Worm (Caenorhabditis elegans) whole organism, L2 larva: ENCODE results near the gene gcy-32.
A peak's percentile ranks its signal among the peaks of the same experiment; 100 is the strongest.

Experiments used
- C34F6.9 ChIP-seq: fragments of 150-350 bp; optimal IDR thresholded peaks from 2 replicates; lab custom pipeline; 2014; ENCODE audit warnings: missing biosample characterization, missing genetic modification characterization
- F13H6.1 ChIP-seq: sonication (generic microtip); optimal IDR thresholded peaks from 2 replicates; lab custom pipeline; 2016; ENCODE audit warnings: missing genetic modification characterization, missing compliant biosample characterization
- R02D3.7 ChIP-seq: fragments of 150-350 bp; optimal IDR thresholded peaks from 2 replicates; lab custom pipeline; 2014; ENCODE audit warnings: missing biosample characterization, missing genetic modification characterization
- Y55F3AM.14 ChIP-seq: fragments of 200-800 bp; sonication (Bioruptor generic); optimal IDR thresholded peaks from 2 replicates; lab custom pipeline; 2018; ENCODE audit warnings: mild to moderate bottlenecking, missing genetic modification characterization, missing compliant biosample characterization
- ZK546.5 ChIP-seq: sonication (generic microtip); optimal IDR thresholded peaks from 2 replicates; lab custom pipeline; 2017; ENCODE audit warnings: missing biosample characterization, missing genetic modification characterization
- alr-1 ChIP-seq: fragments of 150-350 bp; optimal IDR thresholded peaks from 2 replicates; lab custom pipeline; 2014; ENCODE audit warnings: missing biosample characterization, missing genetic modification characterization
- aly-2 ChIP-seq: fragments of 150-350 bp; optimal IDR thresholded peaks from 2 replicates; lab custom pipeline; 2014; ENCODE audit warnings: missing biosample characterization, missing genetic modification characterization
- ama-1 ChIP-seq: fragments of 150-350 bp; optimal IDR thresholded peaks from 2 replicates; lab custom pipeline; 2018; ENCODE audit warnings: inconsistent platforms
- blmp-1 ChIP-seq: sonication (generic microtip); optimal IDR thresholded peaks from 2 replicates; lab custom pipeline; 2017; ENCODE audit warnings: missing genetic modification characterization, mild to moderate bottlenecking, missing compliant biosample characterization, antibody characterized with exemption, moderate library complexity; ENCODE audit not compliant: insufficient read depth
- ceh-16 ChIP-seq: fragments of 150-350 bp; optimal IDR thresholded peaks from 2 replicates; lab custom pipeline; 2014; ENCODE audit warnings: missing biosample characterization, missing genetic modification characterization
- ceh-82 ChIP-seq: fragments of 150-350 bp; optimal IDR thresholded peaks from 2 replicates; lab custom pipeline; 2014; ENCODE audit warnings: missing biosample characterization, missing genetic modification characterization
- crh-2 ChIP-seq: sonication (generic microtip); optimal IDR thresholded peaks from 2 replicates; lab custom pipeline; 2017; ENCODE audit warnings: missing biosample characterization, missing genetic modification characterization
- dmd-4 ChIP-seq: sonication (generic microtip); optimal IDR thresholded peaks from 2 replicates; lab custom pipeline; 2017; ENCODE audit warnings: missing biosample characterization, missing genetic modification characterization
- egl-27 ChIP-seq: sonication (generic microtip); optimal IDR thresholded peaks from 3 replicates; lab custom pipeline; 2017; ENCODE audit warnings: missing biosample characterization, missing genetic modification reagents, missing genetic modification characterization
- elt-1 ChIP-seq: fragments of 150-350 bp; optimal IDR thresholded peaks from 2 replicates; lab custom pipeline; 2014; ENCODE audit warnings: missing biosample characterization, missing genetic modification characterization
- elt-3 ChIP-seq: sonication (generic microtip); optimal IDR thresholded peaks from 2 replicates; lab custom pipeline; 2017; ENCODE audit warnings: missing biosample characterization, missing genetic modification characterization
- fos-1 ChIP-seq: fragments of 150-350 bp; optimal IDR thresholded peaks from 2 replicates; lab custom pipeline; 2014; ENCODE audit warnings: missing biosample characterization, missing genetic modification characterization
- gmeb-1 ChIP-seq: fragments of 150-350 bp; optimal IDR thresholded peaks from 2 replicates; lab custom pipeline; 2014; ENCODE audit warnings: missing biosample characterization, missing genetic modification characterization
- lin-11 ChIP-seq: fragments of 150-350 bp; sonication (generic microtip); optimal IDR thresholded peaks from 2 replicates; lab custom pipeline; 2014; ENCODE audit warnings: missing biosample characterization, missing genetic modification characterization, inconsistent platforms, mixed read lengths
- lin-13 ChIP-seq: fragments of 150-350 bp; optimal IDR thresholded peaks from 2 replicates; lab custom pipeline; 2014; ENCODE audit warnings: missing biosample characterization, missing genetic modification reagents, missing genetic modification characterization
- lin-39 ChIP-seq: fragments of 150-350 bp; optimal IDR thresholded peaks from 2 replicates; lab custom pipeline; 2014; ENCODE audit warnings: missing biosample characterization, missing genetic modification reagents, missing genetic modification characterization
- lsy-2 ChIP-seq, 2 experiments: fragments of 150-350 bp in 1 of 2; sonication (generic microtip) in 1 of 2; optimal IDR thresholded peaks; 2 replicates each; lab custom pipeline; 2014 to 2017; ENCODE audit warnings: missing biosample characterization in 2 of 2, missing genetic modification characterization in 2 of 2
- mab-5 ChIP-seq: fragments of 150-350 bp; optimal IDR thresholded peaks from 2 replicates; lab custom pipeline; 2014; ENCODE audit warnings: missing biosample characterization, missing genetic modification characterization
- mbf-1 ChIP-seq: sonication (generic microtip); optimal IDR thresholded peaks from 2 replicates; lab custom pipeline; 2017; ENCODE audit warnings: missing biosample characterization, missing genetic modification characterization
- mdl-1 ChIP-seq, 2 experiments: fragments of 150-350 bp in 1 of 2; sonication (generic microtip) in 1 of 2; optimal IDR thresholded peaks; 2 replicates each; lab custom pipeline; 2017; ENCODE audit warnings: missing biosample characterization in 2 of 2, missing genetic modification characterization in 2 of 2
- nhr-10 ChIP-seq: sonication (generic microtip); optimal IDR thresholded peaks from 2 replicates; lab custom pipeline; 2017; ENCODE audit warnings: missing biosample characterization, missing genetic modification characterization
- nhr-11 ChIP-seq: fragments of 150-350 bp; optimal IDR thresholded peaks from 2 replicates; lab custom pipeline; 2014; ENCODE audit warnings: missing biosample characterization, missing genetic modification characterization
- nhr-12 ChIP-seq: fragments of 150-350 bp; optimal IDR thresholded peaks from 2 replicates; lab custom pipeline; 2014; ENCODE audit warnings: missing biosample characterization, missing genetic modification characterization
- nhr-129 ChIP-seq: fragments of 150-350 bp; optimal IDR thresholded peaks from 2 replicates; lab custom pipeline; 2014; ENCODE audit warnings: missing biosample characterization, missing genetic modification characterization
- nhr-21 ChIP-seq: fragments of 150-350 bp; optimal IDR thresholded peaks from 2 replicates; lab custom pipeline; 2014; ENCODE audit warnings: missing biosample characterization, missing genetic modification characterization
- nhr-23 ChIP-seq: fragments of 150-350 bp; optimal IDR thresholded peaks from 2 replicates; lab custom pipeline; 2014; ENCODE audit warnings: missing biosample characterization, missing genetic modification reagents, missing genetic modification characterization
- nhr-237 ChIP-seq: fragments of 150-350 bp; optimal IDR thresholded peaks from 2 replicates; lab custom pipeline; 2014; ENCODE audit warnings: missing biosample characterization, missing genetic modification characterization
- nhr-25 ChIP-seq: fragments of 150-350 bp; sonication (generic microtip); optimal IDR thresholded peaks from 3 replicates; lab custom pipeline; 2014; ENCODE audit warnings: missing biosample characterization, missing genetic modification characterization
- nhr-6 ChIP-seq: fragments of 150-350 bp; optimal IDR thresholded peaks from 2 replicates; lab custom pipeline; 2014; ENCODE audit warnings: missing biosample characterization, missing genetic modification characterization
- nhr-77 ChIP-seq: fragments of 150-350 bp; optimal IDR thresholded peaks from 2 replicates; lab custom pipeline; 2014; ENCODE audit warnings: missing biosample characterization, missing genetic modification characterization
- peb-1 ChIP-seq: fragments of 150-350 bp; optimal IDR thresholded peaks from 2 replicates; lab custom pipeline; 2014; ENCODE audit warnings: missing biosample characterization, missing genetic modification characterization
- sem-4 ChIP-seq: fragments of 150-350 bp; optimal IDR thresholded peaks from 2 replicates; lab custom pipeline; 2014; ENCODE audit warnings: missing biosample characterization, missing genetic modification reagents, missing genetic modification characterization
- skn-1 ChIP-seq: sonication (generic microtip); optimal IDR thresholded peaks from 2 replicates; lab custom pipeline; 2017; ENCODE audit warnings: missing biosample characterization, missing genetic modification characterization
- sma-3 ChIP-seq: sonication (generic microtip); optimal IDR thresholded peaks from 2 replicates; lab custom pipeline; 2016; ENCODE audit warnings: missing genetic modification reagents, missing genetic modification characterization, missing compliant biosample characterization
- sma-9 ChIP-seq, 2 experiments: fragments of 150-350 bp in 1 of 2; sonication (generic microtip) in 1 of 2; optimal IDR thresholded peaks; 2 replicates each; lab custom pipeline; 2014 to 2016; ENCODE audit warnings: missing genetic modification characterization in 2 of 2, mild to moderate bottlenecking in 1 of 2, missing biosample characterization in 1 of 2, missing compliant biosample characterization in 1 of 2, missing genetic modification reagents in 1 of 2, moderate library complexity in 1 of 2
- snpc-4 ChIP-seq: fragments of 150-350 bp; optimal IDR thresholded peaks from 2 replicates; lab custom pipeline; 2014; ENCODE audit warnings: missing biosample characterization, missing genetic modification characterization
- unc-39 ChIP-seq: fragments of 150-350 bp; optimal IDR thresholded peaks from 2 replicates; lab custom pipeline; 2014; ENCODE audit warnings: missing biosample characterization, missing genetic modification characterization
- unc-55 ChIP-seq: fragments of 150-350 bp; sonication (generic microtip); optimal IDR thresholded peaks from 3 replicates; lab custom pipeline; 2014; ENCODE audit warnings: missing biosample characterization, missing genetic modification reagents, missing genetic modification characterization
- unc-62 ChIP-seq: fragments of 150-350 bp; optimal IDR thresholded peaks from 2 replicates; lab custom pipeline; 2014; ENCODE audit warnings: missing biosample characterization, missing genetic modification reagents, missing genetic modification characterization
- zag-1 ChIP-seq: fragments of 150-350 bp; optimal IDR thresholded peaks from 2 replicates; lab custom pipeline; 2014; ENCODE audit warnings: missing biosample characterization, missing genetic modification characterization
- ztf-1 ChIP-seq: fragments of 200-800 bp; sonication (Bioruptor generic); conservative IDR thresholded peaks from 2 replicates; pipeline ENCODE4 v1.3.6; 2022; ENCODE audit warnings: missing genetic modification characterization, missing compliant biosample characterization
- ztf-11 ChIP-seq: sonication (generic microtip); optimal IDR thresholded peaks from 2 replicates; lab custom pipeline; 2017; ENCODE audit warnings: missing biosample characterization, missing genetic modification characterization
- ztf-4 ChIP-seq: fragments of 150-350 bp; optimal IDR thresholded peaks from 2 replicates; lab custom pipeline; 2014; ENCODE audit warnings: missing biosample characterization, missing genetic modification characterization

gcy-32 gene

ce11 chrV:13893583-13893982, 21.7 kb downstream of the gcy-32 start:
- peak; percentile 51 for TF ChIP-seq sma-9 (GFP tag; optimal IDR thresholded peaks at IDR 0.05; lab: Kevin White, UChicago)
- TF ChIP-seq sma-9 (tag; optimal IDR thresholded peaks at IDR 0.05; lab: Kevin White, UChicago): no peak
- no peak for TF ChIP-seq nhr-6 (tag; lab: Kevin White, UChicago)
- TF ChIP-seq fos-1 (tag; lab: Kevin White, UChicago): peak; percentile 96
- no peak for TF ChIP-seq nhr-25 (tag; lab: Kevin White, UChicago)
- peak; percentile 30 for TF ChIP-seq crh-2 (tag; lab: Kevin White, UChicago)
- no peak for TF ChIP-seq unc-62 (GFP tag; lab: Kevin White, UChicago)
- TF ChIP-seq nhr-21 (tag; lab: Kevin White, UChicago): no peak

- TF ChIP-seq lin-39 (no peak), nhr-25 (tag; lab: Kevin White, UChicago) (peak; percentile 53), ztf-4 (tag; lab: Kevin White, UChicago) (peak; percentile 13), nhr-237 (tag; lab: Kevin White, UChicago) (no peak), skn-1 (tag; lab: Kevin White, UChicago) (no peak), aly-2 (tag; lab: Kevin White, UChicago) (no peak), R02D3.7 (no peak), sem-4 (tag; lab: Kevin White, UChicago) (no peak), ceh-82 (tag; lab: Kevin White, UChicago) (no peak), ztf-1 (no peak), snpc-4 (tag; lab: Kevin White, UChicago) (no peak), elt-1 (tag; lab: Kevin White, UChicago) (no peak), alr-1 (tag; lab: Kevin White, UChicago) (no peak), mdl-1 (tag; optimal IDR thresholded peaks at IDR 0.05; lab: Kevin White, UChicago) (peak in 1 of 2 experiments; percentile 5), sma-3 (GFP tag; lab: Kevin White, UChicago) (peak; percentile 58), ama-1 (lab: Kevin White, UChicago) (no peak), egl-27 (tag; lab: Kevin White, UChicago) (no peak), ZK546.5 (tag; lab: Kevin White, UChicago) (no peak), F13H6.1 (peak; percentile 49), fos-1 (tag; lab: Kevin White, UChicago) (peak; percentile 60), lin-11 (tag; lab: Kevin White, UChicago) (no peak), nhr-21 (tag; lab: Kevin White, UChicago) (peak; percentile 73), mab-5 (tag; lab: Kevin White, UChicago) (no peak), unc-62 (GFP tag; lab: Kevin White, UChicago) (no peak), nhr-12 (no peak), lin-13 (GFP tag; lab: Kevin White, UChicago) (no peak), nhr-11 (tag; lab: Kevin White, UChicago) (no peak), unc-55 (GFP tag; lab: Kevin White, UChicago) (no peak), nhr-6 (tag; lab: Kevin White, UChicago) (no peak), gmeb-1 (tag; lab: Kevin White, UChicago) (no peak), C34F6.9 (tag; lab: Kevin White, UChicago) (peak; percentile 21), Y55F3AM.14 (GFP tag; lab: Kevin White, UChicago) (no peak), nhr-129 (tag; lab: Kevin White, UChicago) (peak; percentile 53), peb-1 (no peak), zag-1 (tag; lab: Kevin White, UChicago) (no peak), nhr-23 (tag; lab: Kevin White, UChicago) (no peak), blmp-1 (peak; percentile 58), lsy-2 (tag; optimal IDR thresholded peaks at IDR 0.05; lab: Kevin White, UChicago) (peak in 1 of 2 experiments; percentile 1), ztf-11 (tag; lab: Kevin White, UChicago) (no peak), unc-39 (tag; lab: Kevin White, UChicago) (no peak), sma-9 (GFP tag; optimal IDR thresholded peaks at IDR 0.05; lab: Kevin White, UChicago) (peak; percentile 71), sma-9 (tag; optimal IDR thresholded peaks at IDR 0.05; lab: Kevin White, UChicago) (no peak), nhr-77 (tag; lab: Kevin White, UChicago) (no peak), dmd-4 (tag; lab: Kevin White, UChicago) (no peak), ceh-16 (tag; lab: Kevin White, UChicago) (no peak), elt-3 (tag; lab: Kevin White, UChicago) (no peak), nhr-10 (tag; lab: Kevin White, UChicago) (no peak), crh-2 (tag; lab: Kevin White, UChicago) (peak; percentile 74), mbf-1 (tag; lab: Kevin White, UChicago) (no peak)
These were observed 22.6 kb downstream of the gcy-32 start, which contains the start of gene sptl-3 for ce11 chrV:13892457-13893375. TSS of gene sptl-3 (plus strand) at chrV:13893325.
